Fruit fly (Drosophila melanogaster) whole organism, embryonic: ENCODE results near the gene CG6689.
A peak's percentile ranks its signal among the peaks of the same experiment; 100 is the strongest.

ENCODE experiments used
- Abd-B ChIP-seq: fragments of 200-800 bp; sonication (Bioruptor generic); optimal IDR thresholded peaks from 2 replicates; lab custom pipeline; 2018; ENCODE audit warnings: missing biosample characterization, mild to moderate bottlenecking, missing genetic modification characterization, moderate library complexity
- Awh ChIP-seq: fragments of 200-800 bp; sonication (Bioruptor generic); IDR thresholded peaks from 2 replicates; pipeline ENCODE4, ENCODE4 v1.3.6; 2022; ENCODE audit warnings: missing biosample characterization, missing genetic modification characterization
- Bdp1 ChIP-seq: fragments of 200-800 bp; sonication (Bioruptor generic); optimal IDR thresholded peaks from 3 replicates; lab custom pipeline; 2016; ENCODE audit warnings: missing biosample characterization, missing genetic modification characterization
- CG10979 ChIP-seq: fragments of 200-800 bp; sonication (Bioruptor generic); optimal IDR thresholded peaks from 2 replicates; lab custom pipeline; 2018; ENCODE audit warnings: missing biosample characterization, mild to moderate bottlenecking, missing genetic modification characterization, moderate library complexity
- CG11696 ChIP-seq: fragments of 200-800 bp; sonication (Bioruptor generic); IDR thresholded peaks from 2 replicates; pipeline ENCODE4 v1.3.6; 2022; ENCODE audit warnings: missing biosample characterization, missing genetic modification characterization
- CG12744 ChIP-seq: fragments of 200-800 bp; sonication (Bioruptor generic); optimal IDR thresholded peaks from 2 replicates; lab custom pipeline; 2016; ENCODE audit warnings: missing biosample characterization, missing genetic modification characterization
- CG13775 ChIP-seq: fragments of 200-800 bp; sonication (Bioruptor generic); optimal IDR thresholded peaks from 3 replicates; lab custom pipeline; 2017; ENCODE audit warnings: missing biosample characterization, mild to moderate bottlenecking, missing genetic modification characterization
- CG16863 ChIP-seq: fragments of 200-800 bp; sonication (Bioruptor generic); optimal IDR thresholded peaks from 3 replicates; lab custom pipeline; 2016; ENCODE audit warnings: missing biosample characterization, missing genetic modification characterization
- CG17568 ChIP-seq: fragments of 200-800 bp; sonication (Bioruptor generic); optimal IDR thresholded peaks from 2 replicates; lab custom pipeline; 2018; ENCODE audit warnings: missing biosample characterization, mild to moderate bottlenecking, missing genetic modification characterization, moderate library complexity
- CG17612 ChIP-seq: fragments of 200-800 bp; sonication (Bioruptor generic); IDR thresholded peaks from 2 replicates; pipeline ENCODE4 v1.3.6; 2022; ENCODE audit warnings: missing biosample characterization, missing genetic modification characterization
- CG17802 ChIP-seq: fragments of 200-800 bp; sonication (Bioruptor generic); optimal IDR thresholded peaks from 2 replicates; lab custom pipeline; 2018; ENCODE audit warnings: missing biosample characterization, mild to moderate bottlenecking, missing genetic modification characterization, moderate library complexity
- CG18011 ChIP-seq: fragments of 200-800 bp; sonication (Bioruptor generic); optimal IDR thresholded peaks from 2 replicates; lab custom pipeline; 2017; ENCODE audit warnings: missing biosample characterization, missing genetic modification characterization, mild to moderate bottlenecking, moderate library complexity, missing genotype
- CG18476 ChIP-seq: fragments of 200-800 bp; sonication (Bioruptor generic); optimal IDR thresholded peaks from 2 replicates; lab custom pipeline; 2016; ENCODE audit warnings: missing biosample characterization, mild to moderate bottlenecking, missing genetic modification characterization
- CG2678 ChIP-seq: fragments of 200-800 bp; sonication (Bioruptor generic); optimal IDR thresholded peaks from 3 replicates; lab custom pipeline; 2019; ENCODE audit warnings: missing biosample characterization, mild to moderate bottlenecking, missing genetic modification characterization, moderate library complexity
- CG34422 ChIP-seq: fragments of 200-800 bp; sonication (Bioruptor generic); IDR thresholded peaks from 3 replicates; pipeline ENCODE4 v1.3.6; 2022; ENCODE audit warnings: missing biosample characterization, missing genetic modification characterization
- CG4404 ChIP-seq: fragments of 200-800 bp; sonication (Bioruptor generic); IDR thresholded peaks from 2 replicates; pipeline ENCODE4 v1.3.6; 2022; ENCODE audit warnings: missing biosample characterization, missing genetic modification characterization
- CG7556 ChIP-seq: fragments of 200-800 bp; sonication (Bioruptor generic); optimal IDR thresholded peaks from 2 replicates; lab custom pipeline; 2017; ENCODE audit warnings: missing biosample characterization, mild to moderate bottlenecking, missing genetic modification characterization
- CG8478 ChIP-seq: fragments of >200 bp; optimal IDR thresholded peaks from 2 replicates; lab custom pipeline; 2018
- Dfd ChIP-seq, 2 experiments: fragments of >200 bp; optimal IDR thresholded peaks; 2 replicates each; lab custom pipeline; 2017; ENCODE audit warnings: missing biosample characterization in 2 of 2, missing genetic modification characterization in 2 of 2
- Eip74EF ChIP-seq, 2 experiments: fragments of 200-800 bp in 1 of 2; fragments of >200 bp in 1 of 2; sonication (Bioruptor generic) in 1 of 2; optimal IDR thresholded peaks; 2 replicates each; lab custom pipeline; 2017 to 2019; ENCODE audit warnings: missing biosample characterization in 2 of 2, missing genetic modification characterization in 2 of 2, mild to moderate bottlenecking in 1 of 2, moderate library complexity in 1 of 2
- Fer2 ChIP-seq: fragments of 200-800 bp; sonication (Bioruptor generic); optimal IDR thresholded peaks from 2 replicates; lab custom pipeline; 2018; ENCODE audit warnings: missing biosample characterization, mild to moderate bottlenecking, missing genetic modification characterization, moderate library complexity
- Hey ChIP-seq: fragments of 200-800 bp; sonication (Bioruptor generic); optimal IDR thresholded peaks from 3 replicates; lab custom pipeline; 2018; ENCODE audit warnings: missing biosample characterization, mild to moderate bottlenecking, missing genetic modification characterization
- Hr51 ChIP-seq, 2 experiments: fragments of 200-800 bp; sonication (Bioruptor generic); optimal IDR thresholded peaks; 2 replicates in 1 of 2; 3 replicates in 1 of 2; lab custom pipeline; 2016 to 2018; ENCODE audit warnings: missing biosample characterization in 2 of 2, missing genetic modification characterization in 2 of 2, mild to moderate bottlenecking in 1 of 2, moderate library complexity in 1 of 2
- Lhr ChIP-seq: fragments of 200-800 bp; sonication (Bioruptor generic); optimal IDR thresholded peaks from 3 replicates; lab custom pipeline; 2017; ENCODE audit warnings: mild to moderate bottlenecking, missing biosample characterization, missing genetic modification reagents, missing genetic modification characterization
- Max ChIP-seq: fragments of 200-800 bp; sonication (Bioruptor generic); optimal IDR thresholded peaks from 2 replicates; lab custom pipeline; 2016; ENCODE audit warnings: missing biosample characterization, mild to moderate bottlenecking, missing genetic modification characterization
- Rfx ChIP-seq: fragments of 200-800 bp; sonication (Bioruptor generic); IDR thresholded peaks from 2 replicates; pipeline ENCODE4 v1.3.6; 2022; ENCODE audit warnings: missing biosample characterization, missing genetic modification characterization
- Usf ChIP-seq: fragments of 200-800 bp; sonication (Bioruptor generic); optimal IDR thresholded peaks from 2 replicates; lab custom pipeline; 2017; ENCODE audit warnings: missing genotype, missing biosample characterization, missing genetic modification characterization
- cad ChIP-seq: fragments of >200 bp; optimal IDR thresholded peaks from 2 replicates; lab custom pipeline; 2017; ENCODE audit warnings: missing biosample characterization, missing genetic modification characterization
- caup ChIP-seq: fragments of 200-800 bp; sonication (Bioruptor generic); optimal IDR thresholded peaks from 3 replicates; lab custom pipeline; 2017; ENCODE audit warnings: missing biosample characterization, mild to moderate bottlenecking, missing genetic modification characterization, moderate library complexity; ENCODE audit not compliant: severe bottlenecking
- dati ChIP-seq: fragments of 200-800 bp; sonication (Bioruptor generic); IDR thresholded peaks from 2 replicates; pipeline ENCODE4 v1.3.6; 2022; ENCODE audit warnings: missing biosample characterization, missing genetic modification characterization
- dm ChIP-seq: fragments of 200-800 bp; sonication (Bioruptor generic); optimal IDR thresholded peaks from 3 replicates; lab custom pipeline; 2016; ENCODE audit warnings: missing biosample characterization, missing genetic modification characterization
- gsb ChIP-seq: fragments of 200-800 bp; sonication (Bioruptor generic); IDR thresholded peaks from 2 replicates; pipeline ENCODE4 v1.3.6; 2022; ENCODE audit warnings: missing biosample characterization, missing genetic modification characterization
- h ChIP-seq: fragments of >200 bp; optimal IDR thresholded peaks from 2 replicates; lab custom pipeline; 2017
- insv ChIP-seq, 2 experiments: fragments of 200-800 bp; sonication (Bioruptor generic); optimal IDR thresholded peaks; 3 replicates each; lab custom pipeline; 2016 to 2018; ENCODE audit warnings: missing biosample characterization in 2 of 2, missing genetic modification characterization in 2 of 2
- ken ChIP-seq: fragments of 200-800 bp; sonication (Bioruptor generic); IDR thresholded peaks from 3 replicates; pipeline ENCODE4 v1.3.6; 2022; ENCODE audit warnings: missing biosample characterization, missing genetic modification characterization
- lmd ChIP-seq: fragments of 200-800 bp; sonication (Bioruptor generic); IDR thresholded peaks from 2 replicates; pipeline ENCODE4 v1.3.6; 2022; ENCODE audit warnings: missing biosample characterization, missing genetic modification characterization
- maf-S ChIP-seq: fragments of 200-800 bp; sonication (Bioruptor generic); optimal IDR thresholded peaks from 2 replicates; lab custom pipeline; 2016; ENCODE audit warnings: missing biosample characterization, missing genetic modification characterization
- nau ChIP-seq: fragments of 200-800 bp; sonication (Bioruptor generic); optimal IDR thresholded peaks from 3 replicates; lab custom pipeline; 2017; ENCODE audit warnings: missing biosample characterization, mild to moderate bottlenecking, missing genetic modification characterization, missing genetic modification reagents
- org-1 ChIP-seq: fragments of 200-800 bp; sonication (Bioruptor generic); optimal IDR thresholded peaks from 2 replicates; lab custom pipeline; 2017; ENCODE audit warnings: missing biosample characterization, missing genetic modification characterization
- pb ChIP-seq: fragments of 200-800 bp; sonication (Bioruptor generic); optimal IDR thresholded peaks from 3 replicates; lab custom pipeline; 2016; ENCODE audit warnings: missing biosample characterization, missing genetic modification characterization
- peb ChIP-seq: fragments of 200-800 bp; sonication (Bioruptor generic); IDR thresholded peaks from 2 replicates; pipeline ENCODE4 v1.3.6; 2022; ENCODE audit warnings: missing biosample characterization, missing genetic modification characterization
- run ChIP-seq: fragments of 200-800 bp; sonication (Bioruptor generic); optimal IDR thresholded peaks from 3 replicates; lab custom pipeline; 2018; ENCODE audit warnings: missing biosample characterization, mild to moderate bottlenecking, missing genetic modification characterization
- seq ChIP-seq: fragments of 200-800 bp; sonication (Bioruptor generic); IDR thresholded peaks from 2 replicates; pipeline ENCODE4 v1.3.6; 2022; ENCODE audit warnings: missing biosample characterization, missing genetic modification characterization
- slou ChIP-seq: fragments of 200-800 bp; sonication (Bioruptor generic); optimal IDR thresholded peaks from 3 replicates; lab custom pipeline; 2016; ENCODE audit warnings: missing biosample characterization, missing genetic modification characterization
- so ChIP-seq: fragments of 200-800 bp; sonication (Bioruptor generic); IDR thresholded peaks from 3 replicates; pipeline ENCODE4 v1.3.6; 2022; ENCODE audit warnings: missing biosample characterization, missing genetic modification characterization
- ssp ChIP-seq: fragments of 200-800 bp; sonication (Bioruptor generic); IDR thresholded peaks from 2 replicates; pipeline ENCODE4 v1.3.6; 2022; ENCODE audit warnings: missing biosample characterization, missing genetic modification characterization
- ttk ChIP-seq: fragments of 200-800 bp; sonication (Bioruptor generic); IDR thresholded peaks from 2 replicates; pipeline ENCODE4 v2.1.2; 2022; ENCODE audit warnings: missing biosample characterization, missing genetic modification characterization
- tx ChIP-seq: fragments of 200-800 bp; sonication (Bioruptor generic); optimal IDR thresholded peaks from 2 replicates; lab custom pipeline; 2016; ENCODE audit warnings: missing biosample characterization, missing genetic modification characterization
- vfl ChIP-seq: fragments of 200-800 bp; sonication (Bioruptor generic); optimal IDR thresholded peaks from 2 replicates; lab custom pipeline; 2016; ENCODE audit warnings: missing biosample characterization, missing genetic modification characterization
- wdn ChIP-seq: fragments of 200-800 bp; sonication (Bioruptor generic); IDR thresholded peaks from 2 replicates; pipeline ENCODE4 v1.3.6; 2022; ENCODE audit warnings: missing biosample characterization, missing genetic modification characterization

The CG6689 gene

DNA sequence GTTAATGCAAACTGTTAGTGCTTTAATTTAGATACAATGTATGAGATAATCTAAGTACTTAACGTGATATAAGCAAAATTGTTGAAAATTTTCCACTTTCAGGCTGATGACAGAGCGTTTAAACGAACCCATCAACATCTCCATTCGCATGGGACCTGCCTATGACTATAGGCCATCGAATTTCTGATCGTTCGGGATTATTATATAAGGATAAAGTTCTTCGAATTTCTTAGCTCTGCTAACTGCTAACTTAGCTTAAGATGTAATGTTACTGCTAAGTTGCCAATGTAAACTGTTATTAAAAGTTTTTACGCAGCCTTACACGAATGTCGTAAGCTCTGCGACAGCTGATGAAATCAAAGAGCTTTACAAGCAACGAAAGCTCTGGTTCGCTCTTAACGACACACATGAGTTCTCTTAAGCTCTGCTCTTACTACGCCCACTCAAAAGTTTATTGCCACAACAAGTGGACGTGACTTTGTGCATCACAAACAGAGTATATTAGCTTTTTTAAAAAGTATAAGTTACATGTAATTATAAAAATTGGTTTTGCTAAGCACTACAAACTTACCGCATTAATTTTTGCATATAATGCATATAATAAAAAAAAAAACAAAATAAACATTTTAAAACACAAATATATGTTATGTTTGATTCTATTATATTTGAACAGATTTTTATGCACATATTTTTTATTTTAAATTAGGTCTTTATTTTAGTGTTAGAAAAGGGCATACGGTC lies 23.0 kb downstream of the CG6689 start (continued):
- peak; percentile 88 for TF ChIP-seq CG16863
- peak; percentile 100 for TF ChIP-seq CG2678
- peak; percentile 81 for TF ChIP-seq tx (GFP tag; lab: Kevin White, UChicago)
- TF ChIP-seq CG7556 (GFP tag; lab: Kevin White, UChicago): peak; percentile 100
- TF ChIP-seq CG13775 (GFP tag; lab: Kevin White, UChicago): peak; percentile 98
- peak; percentile 98 for TF ChIP-seq Usf
- peak in 1 of 2 experiments; percentile 95 for TF ChIP-seq Dfd (GFP tag; optimal IDR thresholded peaks at IDR 0.05; lab: Kevin White, UChicago)
- peak; percentile 86 for TF ChIP-seq CG11696 (GFP tag; lab: Robert Waterston, UW)
- TF ChIP-seq CG17568 (GFP tag; lab: Kevin White, UChicago): peak; percentile 91
- TF ChIP-seq gsb: peak; percentile 96
- TF ChIP-seq Hr51 (GFP tag; optimal IDR thresholded peaks at IDR 0.05; lab: Kevin White, UChicago): peak; percentile 93 to 100
- TF ChIP-seq CG12744: peak; percentile 63
- TF ChIP-seq CG17802 (tag; lab: Kevin White, UChicago): peak; percentile 88
- peak; percentile 97 for TF ChIP-seq Fer2 (tag; lab: Kevin White, UChicago)
- TF ChIP-seq CG34422 (GFP tag; lab: Robert Waterston, UW): peak; percentile 98
- peak; percentile 97 for TF ChIP-seq Max (GFP tag; lab: Kevin White, UChicago)
- no peak for TF ChIP-seq cad (GFP tag; lab: Kevin White, UChicago)
- peak in 1 of 2 experiments; percentile 79 for TF ChIP-seq insv (GFP tag; optimal IDR thresholded peaks at IDR 0.05; lab: Kevin White, UChicago)
- TF ChIP-seq Abd-B (GFP tag; lab: Kevin White, UChicago): peak; percentile 100
- TF ChIP-seq caup (GFP tag; lab: Kevin White, UChicago): peak; percentile 98
- TF ChIP-seq lmd (GFP tag; lab: Robert Waterston, UW): peak; percentile 99
- TF ChIP-seq slou (GFP tag; lab: Kevin White, UChicago): peak; percentile 98
- peak; percentile 93 for TF ChIP-seq Lhr (GFP tag; lab: Kevin White, UChicago)
- TF ChIP-seq Bdp1 (GFP tag; lab: Kevin White, UChicago): peak; percentile 80
- TF ChIP-seq maf-S (GFP tag; lab: Kevin White, UChicago): peak; percentile 81
- peak; percentile 90 for TF ChIP-seq dati (GFP tag; lab: Robert Waterston, UW)
- TF ChIP-seq vfl (GFP tag; lab: Kevin White, UChicago): peak; percentile 76
- TF ChIP-seq Rfx: peak; percentile 98
- TF ChIP-seq wdn: peak; percentile 97
- TF ChIP-seq ttk (GFP tag; lab: Robert Waterston, UW): peak; percentile 98
- peak; percentile 97 for TF ChIP-seq CG4404 (GFP tag; lab: Robert Waterston, UW)
- peak; percentile 98 for TF ChIP-seq org-1 (GFP tag; lab: Kevin White, UChicago)
- peak; percentile 97 for TF ChIP-seq nau (GFP tag; lab: Kevin White, UChicago)
- TF ChIP-seq Awh (GFP tag; lab: Robert Waterston, UW): peak; percentile 97
- peak; percentile 90 for TF ChIP-seq CG18011
- peak; percentile 97 for TF ChIP-seq peb (GFP tag; lab: Robert Waterston, UW)
- peak; percentile 72 for TF ChIP-seq Hey (tag; lab: Kevin White, UChicago)
- TF ChIP-seq run: peak; percentile 98
- TF ChIP-seq CG10979 (tag; lab: Kevin White, UChicago): peak; percentile 99
- TF ChIP-seq CG17612 (GFP tag; lab: Robert Waterston, UW): peak; percentile 95
- TF ChIP-seq pb (GFP tag; lab: Kevin White, UChicago): no peak
- peak; percentile 95 for TF ChIP-seq ssp (GFP tag; lab: Robert Waterston, UW)
- TF ChIP-seq so: peak; percentile 98
- TF ChIP-seq CG8478 (lab: Kevin White, UChicago): no peak
- peak; percentile 96 for TF ChIP-seq CG18476 (GFP tag; lab: Kevin White, UChicago)
- TF ChIP-seq dm (GFP tag; lab: Kevin White, UChicago): peak; percentile 82
- TF ChIP-seq h: no peak
- TF ChIP-seq Eip74EF (GFP tag; optimal IDR thresholded peaks at IDR 0.05; lab: Kevin White, UChicago): peak in 1 of 2 experiments; percentile 100
- TF ChIP-seq seq: peak; percentile 98
- TF ChIP-seq ken (GFP tag; lab: Robert Waterston, UW): peak; percentile 96
